Worm (Caenorhabditis elegans): ENCODE results near the gene Y57A10C.8.

DNA sequence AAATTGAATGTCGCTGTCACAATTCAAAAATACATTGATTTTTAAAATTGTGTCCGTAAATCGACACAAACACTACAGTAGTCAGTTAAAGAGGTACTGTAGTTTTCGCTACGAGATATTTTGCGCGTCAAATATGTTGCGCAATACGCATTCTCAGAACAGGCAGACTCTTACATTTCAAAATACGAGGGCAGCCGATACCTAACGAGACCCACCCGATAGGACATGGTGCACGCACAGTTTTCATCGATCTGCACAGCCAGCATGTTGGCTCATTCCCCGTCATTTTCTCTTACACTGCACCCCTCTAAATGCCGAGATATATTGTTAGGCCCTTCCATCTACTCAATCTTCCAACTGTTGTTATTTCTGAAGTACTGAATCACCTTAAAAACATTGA, 32.6 kb upstream of the Y57A10C.8 start, which contains the start of gene F15A4.2:
- TF ChIP-seq jun-1 (tag; optimal IDR thresholded peaks at IDR 0.05) (no peak), fkh-8 (tag; optimal IDR thresholded peaks at IDR 0.05) (no peak), nhr-28 (tag; optimal IDR thresholded peaks at IDR 0.05) (no peak), mef-2 (tag; optimal IDR thresholded peaks at IDR 0.05) (no peak), nhr-77 (tag; optimal IDR thresholded peaks at IDR 0.05) (no peak)

All from whole organism, L1 larva.